Fruit fly (Drosophila melanogaster) ovary, adult (tissue): ENCODE measurements around the gene CG33169.

Experiments used
- CG17801 ChIP-seq: fragments of 200-800 bp; optimal IDR thresholded peaks from 2 replicates; lab custom pipeline; 2019; ENCODE audit warnings: missing biosample characterization, mild to moderate bottlenecking, missing genetic modification characterization, moderate library complexity; ENCODE audit not compliant: partially characterized antibody

The CG33169 gene

DNA sequence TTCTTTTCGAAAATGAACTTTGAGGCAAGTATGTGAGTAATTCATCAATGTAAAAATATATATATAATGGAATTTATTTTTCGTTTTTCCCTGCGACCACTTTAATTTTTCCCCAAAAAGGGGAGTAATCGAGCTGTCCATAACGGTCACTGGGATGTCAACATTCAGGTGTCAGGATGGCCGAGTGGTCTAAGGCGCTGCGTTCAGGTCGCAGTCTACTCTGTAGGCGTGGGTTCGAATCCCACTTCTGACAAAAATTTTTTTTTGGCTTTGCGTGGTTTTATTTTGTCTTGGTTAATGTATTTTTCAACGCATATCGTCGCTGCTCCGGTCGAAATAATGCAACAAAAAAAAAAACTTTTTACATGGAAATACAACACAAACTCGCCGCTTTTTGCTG is 20.6 kb upstream of the CG33169 start:
- no peak for TF ChIP-seq CG17801 (GFP tag; lab: Kevin White, UChicago)

DNA sequence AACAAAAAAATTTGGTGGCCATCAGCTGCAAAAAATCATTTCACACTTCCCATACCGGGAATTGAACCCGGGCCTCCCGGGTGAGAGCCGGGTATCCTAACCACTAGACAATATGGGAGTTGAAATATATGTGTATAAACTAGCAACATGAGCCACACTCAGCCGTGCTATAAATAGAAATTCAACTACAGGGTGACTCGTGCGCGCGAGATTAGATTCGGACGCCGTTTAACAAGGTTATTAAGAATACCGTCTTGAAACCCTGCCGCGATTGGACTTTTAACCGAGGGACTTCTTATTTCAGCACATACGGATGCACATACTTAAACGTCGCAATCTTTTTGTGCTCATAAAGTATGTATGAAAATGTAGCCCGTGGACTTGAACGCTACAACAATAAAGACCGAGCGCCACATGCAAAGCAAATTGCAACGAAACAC is 16.0 kb upstream of the CG33169 start:
- TF ChIP-seq CG17801 (GFP tag; lab: Kevin White, UChicago), result no peak

DNA sequence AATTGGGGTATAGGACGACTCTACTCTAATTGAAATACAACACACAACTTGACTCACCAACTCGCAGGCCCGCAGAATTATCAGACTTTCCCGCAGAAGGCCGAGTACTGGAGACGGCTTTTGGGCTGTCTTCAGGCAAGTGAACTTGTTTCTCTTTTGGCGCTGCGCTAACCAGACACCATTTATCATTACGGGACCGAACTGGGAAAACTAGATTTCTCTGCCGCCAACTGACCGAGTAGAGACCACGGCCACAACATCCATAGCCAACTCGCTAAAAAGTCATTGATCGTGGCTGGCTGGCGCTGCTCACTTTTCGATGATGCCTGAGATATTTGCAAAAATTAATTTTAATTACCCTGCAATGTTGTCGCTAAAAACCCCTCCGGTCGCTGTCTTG is 14.7 kb upstream of the CG33169 start:
- TF ChIP-seq CG17801 (GFP tag; lab: Kevin White, UChicago), result no peak

DNA sequence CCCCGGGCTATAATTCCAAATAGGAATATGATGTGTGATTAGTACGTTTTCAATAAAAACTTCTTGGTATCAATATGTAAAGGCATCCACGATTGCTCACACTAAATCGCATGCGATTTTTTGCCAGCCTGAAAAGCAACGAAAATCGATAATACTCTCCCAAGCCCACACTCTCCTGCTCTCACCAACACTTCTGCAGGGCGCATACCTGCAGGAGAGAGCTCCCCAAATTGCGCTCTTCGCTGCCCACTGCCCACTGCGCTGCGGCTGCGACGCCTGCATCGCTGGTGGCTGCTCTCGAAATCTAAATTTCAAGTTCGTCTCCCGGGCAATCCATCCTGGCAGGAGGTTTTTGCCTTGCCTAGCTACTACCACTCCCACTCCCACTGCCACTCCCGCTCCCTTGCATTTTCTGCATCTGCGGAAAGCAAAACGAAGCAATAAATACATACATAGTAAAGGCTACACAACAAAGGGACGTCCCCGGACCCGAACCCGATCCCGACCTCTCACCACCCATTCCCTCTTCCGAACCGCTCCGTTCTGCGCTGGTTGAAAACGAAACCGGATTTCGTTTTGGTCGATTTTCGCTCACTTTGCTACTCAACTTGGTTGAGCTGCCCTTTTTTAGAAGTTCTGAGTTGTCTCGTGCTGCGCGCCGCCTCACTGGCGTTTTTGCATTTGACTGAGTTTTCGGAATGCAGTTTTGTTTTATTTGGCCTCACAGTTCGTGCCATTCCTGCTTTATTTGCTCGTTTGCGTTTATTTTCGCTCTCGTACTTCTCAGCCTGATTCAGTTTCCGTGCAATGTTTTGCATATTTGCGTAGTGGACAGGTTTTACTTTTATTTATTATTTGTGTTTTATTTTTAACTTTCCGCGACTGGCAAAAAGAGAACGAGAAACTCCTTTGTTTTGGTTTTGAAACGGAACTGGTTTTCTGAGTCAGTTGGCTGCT is 12.2 kb upstream of the CG33169 start:
- TF ChIP-seq CG17801 (GFP tag; lab: Kevin White, UChicago), result peak; percentile 61

DNA sequence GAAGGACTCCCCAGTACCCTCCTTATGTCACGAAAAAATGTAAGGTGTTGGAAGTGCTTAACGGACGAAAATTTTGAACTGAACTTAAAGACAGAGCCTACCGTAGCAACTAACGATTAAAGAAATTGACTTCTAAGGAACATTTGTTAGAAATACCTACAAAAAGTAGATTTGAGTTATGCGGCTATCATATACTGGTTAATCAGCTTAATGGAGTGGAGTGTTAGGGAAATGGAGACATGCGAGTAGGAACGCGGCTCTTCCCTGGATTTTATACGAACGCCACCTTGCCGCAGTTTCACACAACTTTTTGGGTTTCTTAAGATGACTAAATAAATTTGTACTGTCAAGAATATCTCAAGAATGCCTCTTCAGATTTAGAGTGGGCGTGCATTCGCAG is 10.3 kb upstream of the CG33169 start, which contains the start of gene CG32462:
Gene CG32462, minus strand, starts transcription at position 101 of the 400 bp plus-strand sequence.
- no peak for TF ChIP-seq CG17801 (GFP tag; lab: Kevin White, UChicago)

DNA sequence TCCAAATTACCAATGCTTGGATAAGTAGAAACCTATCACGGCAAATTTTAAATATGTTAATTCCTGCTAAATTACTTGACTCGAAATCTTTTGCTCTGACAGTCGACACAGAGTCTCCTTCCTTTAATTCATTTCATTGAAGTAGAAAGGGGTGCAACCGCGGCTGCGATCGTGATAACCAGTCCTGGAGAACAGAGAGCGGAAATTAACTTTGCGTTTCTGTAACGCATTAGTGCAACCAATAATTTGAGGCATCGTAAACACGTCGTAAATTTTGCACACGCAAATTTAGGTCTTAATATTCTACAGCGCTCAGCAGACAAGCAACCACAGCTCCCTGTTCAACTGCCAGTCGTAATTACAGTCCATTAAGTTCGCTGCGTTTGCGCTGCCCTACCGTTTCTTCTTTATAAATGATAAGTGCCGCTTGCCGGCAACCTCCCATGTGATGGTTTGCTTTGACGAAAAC is 7.6 kb upstream of the CG33169 start, which contains the start of gene CG32459:
Gene CG32459, minus strand, starts transcription at position 51 of the 469 bp plus-strand sequence.
- no peak for TF ChIP-seq CG17801 (GFP tag; lab: Kevin White, UChicago)

DNA sequence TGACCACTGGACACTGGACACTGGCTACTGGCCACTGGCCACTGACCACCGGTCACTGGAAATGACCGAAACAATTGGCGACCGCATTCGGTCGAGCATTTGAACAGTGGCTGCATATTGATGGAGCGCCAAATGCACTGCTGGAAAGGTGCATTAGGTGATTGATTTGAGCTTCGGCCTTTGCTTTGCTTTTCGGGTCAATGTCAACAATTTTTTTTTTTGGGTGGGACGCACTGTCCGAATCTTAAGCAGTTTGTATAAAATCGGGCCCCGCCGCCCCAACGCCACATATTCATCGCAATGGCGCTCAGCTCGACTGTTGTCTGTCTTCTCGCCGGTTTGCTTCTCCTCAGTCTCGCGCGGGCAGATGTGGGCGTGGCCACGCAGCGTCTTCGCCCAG is 3.2 kb upstream of the CG33169 start, which contains the start of gene CG13239:
Gene CG13239, plus strand, starts transcription at position 301 of the 400 bp plus-strand sequence.
- TF ChIP-seq CG17801 (GFP tag; lab: Kevin White, UChicago), result no peak

DNA sequence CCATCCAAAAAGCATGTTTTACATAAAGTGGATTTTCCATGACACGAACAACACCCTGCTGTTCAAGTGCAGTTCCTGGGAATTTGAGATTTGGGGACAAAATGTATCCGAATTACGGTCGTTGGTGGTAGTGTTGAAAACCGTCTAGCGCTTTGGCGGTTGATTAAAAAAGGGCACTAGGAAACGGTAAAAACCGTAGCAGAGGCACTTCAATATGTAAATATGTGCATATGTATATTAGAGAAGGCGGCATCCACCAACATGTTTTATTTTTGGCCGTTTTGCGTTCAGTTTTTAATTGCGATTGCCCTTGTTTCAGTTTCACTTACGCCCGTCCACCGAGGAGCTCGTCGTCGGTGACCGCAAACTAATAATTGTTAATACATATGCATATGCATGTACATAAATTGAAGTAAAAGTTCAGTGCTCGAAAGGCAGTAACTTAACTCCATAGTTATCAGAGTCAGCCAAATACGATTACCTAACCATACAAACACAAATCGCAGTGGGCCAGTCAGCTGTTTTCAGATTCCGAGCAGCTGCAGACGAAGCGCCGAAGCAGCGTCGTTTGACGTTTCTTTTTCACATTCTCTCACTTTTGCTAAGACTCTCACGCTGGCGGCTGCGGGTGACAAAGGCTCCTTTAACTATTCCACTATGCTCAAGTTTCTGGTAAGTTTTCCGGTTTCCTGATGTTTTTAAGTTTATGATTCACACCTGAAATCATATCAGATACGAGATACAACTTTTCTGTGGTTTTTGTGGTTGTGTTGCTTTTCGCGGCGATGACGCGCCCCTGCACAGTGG is 793 bp downstream of the CG33169 start, which contains the start of gene CG33170:
Gene CG33170, plus strand, starts transcription at position 347 of the 807 bp plus-strand sequence.
- TF ChIP-seq CG17801 (GFP tag; lab: Kevin White, UChicago), result peak; percentile 14

DNA sequence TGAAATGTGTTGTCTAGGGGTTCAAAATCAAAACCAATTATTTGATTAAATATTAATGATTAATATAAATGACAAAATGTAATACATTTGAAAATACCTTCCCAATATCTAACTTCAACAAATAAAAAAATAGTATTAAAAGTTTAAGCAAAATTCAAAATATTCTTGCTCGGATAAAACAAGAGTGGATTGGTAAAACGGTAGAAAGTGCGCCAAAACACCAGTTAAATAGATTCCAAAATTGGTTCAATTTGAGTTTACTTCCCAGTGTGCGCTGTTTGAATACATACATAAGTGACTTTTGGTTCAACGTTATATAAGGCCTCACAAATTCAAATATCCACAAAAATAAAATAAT is 1.4 kb downstream of the CG33169 start:
- no peak for TF ChIP-seq CG17801 (GFP tag; lab: Kevin White, UChicago)

DNA sequence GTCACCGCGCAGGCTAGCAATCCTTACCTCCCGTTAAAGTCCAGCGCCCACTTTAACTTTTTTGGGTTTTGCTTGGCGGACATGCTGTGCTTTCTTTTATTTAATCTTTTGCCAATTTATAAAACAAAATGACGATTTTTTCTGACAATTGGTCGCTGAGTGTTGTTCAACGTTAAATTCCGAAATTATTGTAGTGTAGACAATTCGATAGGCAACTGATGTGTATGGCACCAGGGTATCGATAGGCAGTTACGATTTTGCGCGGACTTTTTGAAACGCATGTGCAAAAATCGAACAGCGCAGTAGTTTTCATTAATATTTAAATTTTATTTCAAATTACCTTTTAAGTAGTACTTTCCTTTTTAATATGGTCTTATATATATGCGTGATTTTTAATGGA is 4.4 kb downstream of the CG33169 start, which contains the start of gene EMC4:
Gene EMC4, minus strand, starts transcription at position 174 of the 400 bp plus-strand sequence.
- peak; percentile 53 for TF ChIP-seq CG17801 (GFP tag; lab: Kevin White, UChicago)

DNA sequence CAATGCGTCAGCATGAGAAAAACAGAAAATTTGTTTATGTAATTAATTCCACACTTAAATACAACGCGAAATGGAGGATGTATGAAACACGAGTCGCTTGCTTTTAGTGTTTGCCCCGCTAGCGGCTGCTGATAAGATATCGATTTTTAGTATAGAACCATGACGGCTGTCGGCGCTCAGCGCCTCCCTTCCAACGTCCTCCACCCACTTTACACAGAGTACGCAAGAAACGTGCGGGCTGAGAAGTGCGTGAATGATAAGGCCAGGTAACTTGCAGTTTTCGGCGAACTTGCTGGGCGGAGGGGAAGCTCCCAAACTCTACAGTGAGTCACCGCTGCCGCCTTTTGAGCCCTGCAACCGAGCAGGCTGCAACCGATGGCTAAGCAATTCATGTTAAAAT is 6.7 kb downstream of the CG33169 start:
- no peak for TF ChIP-seq CG17801 (GFP tag; lab: Kevin White, UChicago)

DNA sequence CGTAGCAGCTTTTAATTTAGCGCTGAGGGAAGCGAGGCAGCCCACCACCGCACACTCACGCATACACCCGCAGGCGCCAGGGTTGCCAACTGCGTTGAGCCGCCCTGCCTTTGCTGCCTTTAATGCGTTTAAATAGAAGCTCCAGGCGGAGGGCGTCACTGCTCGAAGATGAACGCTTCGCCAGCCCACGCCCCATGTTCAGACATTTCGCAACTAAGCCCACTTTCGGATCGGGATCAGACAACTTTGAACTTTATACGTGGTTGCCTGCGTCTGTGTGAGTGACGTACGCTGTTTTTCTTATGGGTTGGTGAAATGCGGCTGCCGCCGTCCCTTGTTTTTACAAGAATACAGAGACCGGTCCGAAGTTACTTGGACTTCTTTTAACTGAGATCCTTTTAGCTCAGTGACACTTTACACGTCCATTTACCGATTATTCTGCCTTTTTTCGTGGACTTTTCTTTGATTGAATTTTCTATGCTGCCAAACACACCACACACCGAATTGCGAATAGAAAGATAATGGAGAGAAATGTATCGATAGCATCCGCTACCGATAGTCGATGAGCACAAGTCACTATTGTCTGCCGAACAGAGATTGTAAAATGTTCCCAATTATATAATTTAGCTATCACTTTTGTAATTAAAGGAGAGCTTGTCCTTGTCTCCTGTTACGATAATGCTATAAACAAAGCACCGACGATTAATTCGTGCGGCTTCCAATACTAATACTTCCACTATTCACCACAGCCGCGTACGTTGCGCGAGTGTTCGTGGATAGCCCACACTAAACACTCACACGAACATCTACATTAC is 7.6 kb downstream of the CG33169 start:
- no peak for TF ChIP-seq CG17801 (GFP tag; lab: Kevin White, UChicago)

DNA sequence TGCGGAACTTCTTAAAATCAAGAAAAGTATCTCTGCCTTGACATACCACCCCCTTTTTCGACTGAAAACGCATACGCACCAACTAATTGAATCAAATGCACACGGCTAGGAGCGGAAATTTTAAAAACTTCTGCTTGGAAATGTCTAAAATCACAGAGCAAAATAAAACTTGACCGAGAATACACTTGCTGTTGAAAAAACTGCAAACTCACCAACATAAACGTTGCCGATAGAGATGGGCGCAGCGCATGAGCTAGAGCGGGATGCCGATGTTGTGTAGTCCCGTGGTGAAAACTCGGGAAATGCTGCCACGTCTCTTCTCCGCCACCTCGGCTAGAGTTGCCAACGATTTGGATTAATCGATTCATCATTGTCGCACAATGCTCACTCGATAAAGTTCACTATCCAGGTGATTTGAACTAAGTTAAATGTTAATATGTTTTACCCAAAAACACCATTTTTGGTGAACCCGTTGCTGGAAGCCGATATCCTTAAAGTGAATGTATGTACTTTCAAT is 8.2 kb downstream of the CG33169 start, which contains the start of the genes CG11109 and Arf1:
Gene CG11109, plus strand, starts transcription at position 356 of the 517 bp plus-strand sequence.
Gene Arf1, minus strand, starts transcription at position 387 of the 517 bp plus-strand sequence.
- TF ChIP-seq CG17801 (GFP tag; lab: Kevin White, UChicago), result no peak
